Fruit fly (Drosophila melanogaster) Kc167 (cell line): Measurements from ENCODE around the gene Jon66Ci.

Source experiments
- h ChIP-seq: fragments of >200 bp; optimal IDR thresholded peaks from 3 replicates; lab custom pipeline; 2018; ENCODE audit warnings: missing external identifiers
- insv ChIP-seq: fragments of >200 bp; optimal IDR thresholded peaks from 3 replicates; lab custom pipeline; 2018; ENCODE audit warnings: missing external identifiers

DNA sequence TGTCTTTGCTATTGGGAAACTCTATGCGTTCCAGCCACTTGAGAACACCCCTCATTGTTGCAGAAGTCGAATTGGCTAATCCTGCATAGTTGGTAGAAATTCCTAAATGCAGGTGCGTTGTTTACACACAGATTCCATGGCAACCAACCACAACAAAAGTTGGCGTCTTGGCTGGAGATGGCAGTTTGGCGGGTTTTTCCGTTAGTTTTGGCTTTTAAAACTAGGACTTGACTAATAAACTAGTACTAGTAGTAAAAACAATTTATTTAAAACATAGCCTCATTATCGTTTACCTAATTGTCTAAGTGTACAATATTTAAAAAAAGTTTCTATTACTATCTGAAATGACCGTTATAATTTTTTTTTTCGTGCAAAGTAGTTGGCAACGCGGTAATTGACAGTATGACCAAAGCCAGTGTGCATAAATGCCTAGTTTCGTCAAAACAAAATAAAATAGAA lies 20.1 kb downstream of the Jon66Ci start, which contains the start of gene Exo70:
- TF ChIP-seq insv (lab: Kevin White, UChicago) (no peak), h (no peak)
